Fruit fly (Drosophila melanogaster): ENCODE results near the gene yip7.

- no peak for TF ChIP-seq usp (GFP tag; optimal IDR thresholded peaks at IDR 0.05)
- TF ChIP-seq psq (GFP tag; optimal IDR thresholded peaks at IDR 0.05), result peak; percentile 19
- no peak for TF ChIP-seq pan (optimal IDR thresholded peaks at IDR 0.05)
- TF ChIP-seq Abd-B (GFP tag; optimal IDR thresholded peaks at IDR 0.05), result no peak
- peak; percentile 23 for TF ChIP-seq br (GFP tag; optimal IDR thresholded peaks at IDR 0.05)
- TF ChIP-seq h (GFP tag; optimal IDR thresholded peaks at IDR 0.05), result peak; percentile 54
- no peak for TF ChIP-seq dl (GFP tag; optimal IDR thresholded peaks at IDR 0.05; ENCODE audit: insufficient read depth in 1 of 2, partially characterized antibody in 2 of 2)
- peak; percentile 57 for TF ChIP-seq dmrt93B (GFP tag; optimal IDR thresholded peaks at IDR 0.05)
- TF ChIP-seq foxo (GFP tag; optimal IDR thresholded peaks at IDR 0.05), result peak in 1 of 2 experiments; percentile 49
Observed at dm6 chr3L:6074975-6075692, 40.1 kb downstream of the yip7 start, which contains the start of the genes CG13295 and CG6610.

All from whole organism, wandering third instar larva.